Fruit fly (Drosophila melanogaster) whole organism, embryonic: ENCODE data around the gene CG43407.
A peak's percentile ranks its signal among the peaks of the same experiment; 100 is the strongest.

Experiments used
- B-H2 ChIP-seq: fragments of 200-800 bp; sonication (Bioruptor generic); optimal IDR thresholded peaks from 2 replicates; lab custom pipeline; 2018; ENCODE audit warnings: missing biosample characterization, mild to moderate bottlenecking, missing genetic modification characterization
- CG10654 ChIP-seq: fragments of 200-800 bp; sonication (Bioruptor generic); optimal IDR thresholded peaks from 2 replicates; lab custom pipeline; 2016; ENCODE audit warnings: missing biosample characterization, missing genetic modification characterization
- CG11695 ChIP-seq: fragments of 200-800 bp; sonication (Bioruptor generic); IDR thresholded peaks from 3 replicates; pipeline ENCODE4 v1.3.6; 2022; ENCODE audit warnings: missing biosample characterization, missing genetic modification characterization
- CG11696 ChIP-seq: fragments of 200-800 bp; sonication (Bioruptor generic); IDR thresholded peaks from 2 replicates; pipeline ENCODE4 v1.3.6; 2022; ENCODE audit warnings: missing biosample characterization, missing genetic modification characterization
- CG12236 ChIP-seq: fragments of 200-800 bp; sonication (Bioruptor generic); optimal IDR thresholded peaks from 2 replicates; lab custom pipeline; 2016; ENCODE audit warnings: missing biosample characterization, missing genetic modification characterization
- CG13287 ChIP-seq: fragments of 200-800 bp; sonication (Bioruptor generic); IDR thresholded peaks from 2 replicates; pipeline ENCODE4 v1.3.6; 2022; ENCODE audit warnings: missing biosample characterization, missing genetic modification characterization; ENCODE audit not compliant: partially characterized antibody
- CG14667 ChIP-seq: fragments of 200-800 bp; sonication (Bioruptor generic); IDR thresholded peaks from 2 replicates; pipeline ENCODE4 v1.3.6; 2022; ENCODE audit warnings: missing biosample characterization, missing genetic modification characterization
- CG17186 ChIP-seq: fragments of 200-800 bp; sonication (Bioruptor generic); optimal IDR thresholded peaks from 3 replicates; lab custom pipeline; 2017; ENCODE audit warnings: missing biosample characterization, missing genetic modification reagents, missing genetic modification characterization
- CG1792 ChIP-seq: fragments of 200-800 bp; sonication (Bioruptor generic); optimal IDR thresholded peaks from 2 replicates; lab custom pipeline; 2016; ENCODE audit warnings: missing biosample characterization, missing genetic modification characterization
- CG1832 ChIP-seq: fragments of 200-800 bp; sonication (Bioruptor generic); optimal IDR thresholded peaks from 2 replicates; lab custom pipeline; 2017; ENCODE audit warnings: missing biosample characterization, mild to moderate bottlenecking, missing genetic modification characterization, inconsistent platforms
- CG2199 ChIP-seq: fragments of 200-800 bp; sonication (Bioruptor generic); IDR thresholded peaks from 3 replicates; pipeline ENCODE4 v1.3.6; 2022; ENCODE audit warnings: missing biosample characterization, missing genetic modification characterization
- CG2678 ChIP-seq: fragments of 200-800 bp; sonication (Bioruptor generic); optimal IDR thresholded peaks from 3 replicates; lab custom pipeline; 2019; ENCODE audit warnings: missing biosample characterization, mild to moderate bottlenecking, missing genetic modification characterization, moderate library complexity
- CG2875 ChIP-seq: fragments of 200-800 bp; sonication (Bioruptor generic); optimal IDR thresholded peaks from 2 replicates; lab custom pipeline; 2017; ENCODE audit warnings: missing biosample characterization, mild to moderate bottlenecking, missing genetic modification characterization, missing genetic modification reagents
- CG33213 ChIP-seq: fragments of 200-800 bp; sonication (Bioruptor generic); optimal IDR thresholded peaks from 3 replicates; lab custom pipeline; 2016; ENCODE audit warnings: missing biosample characterization, missing genetic modification characterization
- CG34224 ChIP-seq: fragments of 200-800 bp; sonication (Bioruptor generic); IDR thresholded peaks from 3 replicates; pipeline ENCODE4 v1.3.6; 2022; ENCODE audit warnings: missing biosample characterization, missing genetic modification characterization; ENCODE audit not compliant: partially characterized antibody
- CG3838 ChIP-seq: fragments of 200-800 bp; sonication (Bioruptor generic); optimal IDR thresholded peaks from 3 replicates; lab custom pipeline; 2016; ENCODE audit warnings: missing biosample characterization, missing genetic modification characterization
- CG4707 ChIP-seq: fragments of 200-800 bp; sonication (Bioruptor generic); optimal IDR thresholded peaks from 2 replicates; lab custom pipeline; 2018; ENCODE audit warnings: missing biosample characterization, mild to moderate bottlenecking, missing genetic modification characterization, moderate library complexity
- CG4854 ChIP-seq: fragments of 200-800 bp; sonication (Bioruptor generic); optimal IDR thresholded peaks from 2 replicates; lab custom pipeline; 2016; ENCODE audit warnings: missing biosample characterization, missing genetic modification characterization, inconsistent platforms
- CG6175 ChIP-seq: fragments of 200-800 bp; sonication (Bioruptor generic); IDR thresholded peaks from 3 replicates; pipeline ENCODE4 v1.3.6; 2022; ENCODE audit warnings: missing biosample characterization, missing genetic modification characterization
- CG6791 ChIP-seq: fragments of 200-800 bp; sonication (Bioruptor generic); IDR thresholded peaks from 3 replicates; pipeline ENCODE4 v1.3.6; 2022; ENCODE audit warnings: missing biosample characterization, missing genetic modification characterization; ENCODE audit not compliant: partially characterized antibody
- CG7357 ChIP-seq: fragments of 200-800 bp; sonication (Bioruptor generic); IDR thresholded peaks from 3 replicates; pipeline ENCODE4 v1.3.6; 2022; ENCODE audit warnings: missing biosample characterization, missing genetic modification characterization
- CG7928 ChIP-seq: fragments of 200-800 bp; sonication (Bioruptor generic); optimal IDR thresholded peaks from 2 replicates; lab custom pipeline; 2017; ENCODE audit warnings: missing biosample characterization, mild to moderate bottlenecking, missing genetic modification characterization
- CG7963 ChIP-seq: fragments of 200-800 bp; sonication (Bioruptor generic); IDR thresholded peaks from 3 replicates; pipeline ENCODE4 v1.3.6; 2022; ENCODE audit warnings: missing biosample characterization, missing genetic modification characterization; ENCODE audit not compliant: partially characterized antibody
- Dek ChIP-seq: fragments of 200-800 bp; sonication (Bioruptor generic); optimal IDR thresholded peaks from 3 replicates; lab custom pipeline; 2019; ENCODE audit warnings: missing biosample characterization, mild to moderate bottlenecking, missing genetic modification characterization, moderate library complexity
- Hey ChIP-seq: fragments of 200-800 bp; sonication (Bioruptor generic); optimal IDR thresholded peaks from 3 replicates; lab custom pipeline; 2018; ENCODE audit warnings: missing biosample characterization, mild to moderate bottlenecking, missing genetic modification characterization
- Hmr ChIP-seq: fragments of 200-800 bp; sonication (Bioruptor generic); optimal IDR thresholded peaks from 3 replicates; lab custom pipeline; 2017; ENCODE audit warnings: mild to moderate bottlenecking, missing biosample characterization, missing genetic modification reagents, missing genetic modification characterization
- Jarid2 ChIP-seq: fragments of 200-800 bp; sonication (Bioruptor generic); optimal IDR thresholded peaks from 3 replicates; lab custom pipeline; 2017; ENCODE audit warnings: mild to moderate bottlenecking, missing biosample characterization, missing genetic modification reagents, missing genetic modification characterization
- Lpt ChIP-seq: fragments of >200 bp; optimal IDR thresholded peaks from 2 replicates; lab custom pipeline; 2018; ENCODE audit warnings: missing biosample characterization, missing genetic modification characterization
- Neu2 ChIP-seq: fragments of 200-800 bp; sonication (Bioruptor generic); optimal IDR thresholded peaks from 3 replicates; lab custom pipeline; 2016; ENCODE audit warnings: missing biosample characterization, missing genetic modification characterization, borderline replicate concordance
- Nf-YB ChIP-seq: fragments of 200-800 bp; sonication (Bioruptor generic); optimal IDR thresholded peaks from 3 replicates; lab custom pipeline; 2019; ENCODE audit warnings: missing biosample characterization, mild to moderate bottlenecking, missing genetic modification characterization, moderate library complexity
- Six4 ChIP-seq: fragments of 200-800 bp; sonication (Bioruptor generic); optimal IDR thresholded peaks from 2 replicates; lab custom pipeline; 2016; ENCODE audit warnings: missing biosample characterization, missing genetic modification characterization
- Sox100B ChIP-seq: fragments of 200-800 bp; sonication (Bioruptor generic); optimal IDR thresholded peaks from 3 replicates; lab custom pipeline; 2018; ENCODE audit warnings: missing biosample characterization, mild to moderate bottlenecking, missing genetic modification characterization
- Sry-β ChIP-seq: fragments of 200-800 bp; sonication (Bioruptor generic); optimal IDR thresholded peaks from 2 replicates; lab custom pipeline; 2018; ENCODE audit warnings: missing biosample characterization, mild to moderate bottlenecking, missing genetic modification characterization, moderate library complexity
- Xrp1 ChIP-seq: fragments of 200-800 bp; sonication (Bioruptor generic); IDR thresholded peaks from 2 replicates; pipeline ENCODE4 v1.3.6; 2022; ENCODE audit warnings: missing biosample characterization, missing genetic modification characterization
- chinmo ChIP-seq: fragments of 200-800 bp; sonication (Bioruptor generic); IDR thresholded peaks from 4 replicates; pipeline ENCODE4 v1.3.6; 2022; ENCODE audit warnings: missing biosample characterization, missing genetic modification characterization; ENCODE audit not compliant: partially characterized antibody
- eve ChIP-seq, 2 experiments: fragments of >200 bp; optimal IDR thresholded peaks; 2 replicates each; lab custom pipeline; 2017; ENCODE audit warnings: missing biosample characterization in 2 of 2, missing genetic modification characterization in 2 of 2
- fd3F ChIP-seq: fragments of 200-800 bp; sonication (Bioruptor generic); optimal IDR thresholded peaks from 2 replicates; lab custom pipeline; 2018; ENCODE audit warnings: missing biosample characterization, mild to moderate bottlenecking, missing genetic modification characterization, moderate library complexity
- gfzf ChIP-seq: fragments of 200-800 bp; sonication (Bioruptor generic); optimal IDR thresholded peaks from 2 replicates; lab custom pipeline; 2016; ENCODE audit warnings: missing biosample characterization, mild to moderate bottlenecking, missing genetic modification characterization, moderate library complexity
- jing ChIP-seq: fragments of 200-800 bp; sonication (Bioruptor generic); optimal IDR thresholded peaks from 2 replicates; lab custom pipeline; 2018; ENCODE audit warnings: missing biosample characterization, mild to moderate bottlenecking, missing genetic modification characterization
- klu ChIP-seq: fragments of 200-800 bp; sonication (Bioruptor generic); IDR thresholded peaks from 2 replicates; pipeline ENCODE4 v1.3.6; 2022; ENCODE audit warnings: missing biosample characterization, missing genetic modification characterization
- lab ChIP-seq: fragments of 200-800 bp; sonication (Bioruptor generic); optimal IDR thresholded peaks from 3 replicates; lab custom pipeline; 2017; ENCODE audit warnings: missing biosample characterization, missing genetic modification characterization, mild to moderate bottlenecking, moderate library complexity, missing genetic modification reagents
- oc ChIP-seq: fragments of 200-800 bp; sonication (Bioruptor generic); optimal IDR thresholded peaks from 2 replicates; lab custom pipeline; 2018; ENCODE audit warnings: missing biosample characterization, mild to moderate bottlenecking, missing genetic modification characterization, moderate library complexity
- pita ChIP-seq: fragments of 200-800 bp; sonication (Bioruptor generic); optimal IDR thresholded peaks from 2 replicates; lab custom pipeline; 2017; ENCODE audit warnings: missing biosample characterization, mild to moderate bottlenecking, missing genetic modification characterization
- sna ChIP-seq: fragments of 200-800 bp; sonication (Bioruptor generic); IDR thresholded peaks from 2 replicates; pipeline ENCODE4 v1.3.6; 2022; ENCODE audit warnings: missing biosample characterization, missing genetic modification characterization; ENCODE audit not compliant: partially characterized antibody
- ttk ChIP-seq: fragments of 200-800 bp; sonication (Bioruptor generic); IDR thresholded peaks from 2 replicates; pipeline ENCODE4 v2.1.2; 2022; ENCODE audit warnings: missing biosample characterization, missing genetic modification characterization
- tup ChIP-seq: fragments of 200-800 bp; sonication (Bioruptor generic); optimal IDR thresholded peaks from 2 replicates; lab custom pipeline; 2016; ENCODE audit warnings: missing biosample characterization, mild to moderate bottlenecking, missing genetic modification characterization, moderate library complexity
- zen ChIP-seq: fragments of 200-800 bp; sonication (Bioruptor generic); optimal IDR thresholded peaks from 3 replicates; lab custom pipeline; 2018; ENCODE audit warnings: missing biosample characterization, mild to moderate bottlenecking, missing genetic modification characterization, moderate library complexity

Gene CG43407

dm6 chr3L:19092125-19093058 lies 39.2 kb upstream of the CG43407 start, which contains the start of gene MESR6 (continued):
- TF ChIP-seq eve (GFP tag; optimal IDR thresholded peaks at IDR 0.05; lab: Kevin White, UChicago) (no peak), CG2875 (GFP tag; lab: Kevin White, UChicago) (no peak), oc (no peak), pita (GFP tag; lab: Kevin White, UChicago) (no peak), Xrp1 (GFP tag; lab: Robert Waterston, UW) (peak; percentile 36; the same call in 1 of the 2 replicates), jing (GFP tag; lab: Kevin White, UChicago) (no peak), CG4854 (GFP tag; lab: Kevin White, UChicago) (no peak), Dek (tag; lab: Kevin White, UChicago) (peak; percentile 63), Sox100B (GFP tag; lab: Kevin White, UChicago) (peak; percentile 31), chinmo (GFP tag; lab: Robert Waterston, UW) (0 out of 4 replicates have a peak, but pooled peaks have one; percentile 14), CG3838 (no peak), Six4 (GFP tag; lab: Kevin White, UChicago) (no peak), gfzf (peak; percentile 94), CG2199 (GFP tag; lab: Robert Waterston, UW) (no peak), CG11695 (GFP tag; lab: Robert Waterston, UW) (peak; percentile 28; the same call in 1 of the 3 replicates), CG7357 (GFP tag; lab: Robert Waterston, UW) (no peak), B-H2 (peak; percentile 13), CG4707 (GFP tag; lab: Kevin White, UChicago) (no peak), Jarid2 (GFP tag; lab: Kevin White, UChicago) (no peak), CG33213 (GFP tag; lab: Kevin White, UChicago) (peak; percentile 35), ttk (GFP tag; lab: Robert Waterston, UW) (no peak), Sry-β (GFP tag; lab: Kevin White, UChicago) (no peak), CG7963 (GFP tag; lab: Robert Waterston, UW) (peak; percentile 70; the same call in 2 of the 3 replicates), zen (tag; lab: Kevin White, UChicago) (peak; percentile 29), klu (no peak; the same call in 1 of the 2 replicates), CG11696 (GFP tag; lab: Robert Waterston, UW) (no peak), CG6175 (GFP tag; lab: Robert Waterston, UW) (no peak), tup (no peak), CG1792 (GFP tag; lab: Kevin White, UChicago) (no peak), CG17186 (GFP tag; lab: Kevin White, UChicago) (no peak), Hmr (GFP tag; lab: Kevin White, UChicago) (no peak), CG12236 (GFP tag; lab: Kevin White, UChicago) (no peak), fd3F (GFP tag; lab: Kevin White, UChicago) (peak; percentile 23), Neu2 (GFP tag; lab: Kevin White, UChicago) (no peak), CG2678 (peak; percentile 33), sna (GFP tag; lab: Robert Waterston, UW) (peak; percentile 75), CG10654 (GFP tag; lab: Kevin White, UChicago) (no peak), CG14667 (no peak), Nf-YB (GFP tag; lab: Kevin White, UChicago) (no peak), CG7928 (GFP tag; lab: Kevin White, UChicago) (peak; percentile 83), CG34224 (GFP tag; lab: Robert Waterston, UW) (peak; percentile 92), CG6791 (GFP tag; lab: Robert Waterston, UW) (peak; percentile 84), Lpt (GFP tag; lab: Kevin White, UChicago) (no peak), Hey (tag; lab: Kevin White, UChicago) (no peak), CG13287 (GFP tag; lab: Robert Waterston, UW) (peak; percentile 91), CG1832 (GFP tag; lab: Kevin White, UChicago) (no peak), lab (GFP tag; lab: Kevin White, UChicago) (peak; percentile 35)
